Fruit fly (Drosophila melanogaster) whole organism, pupa: ENCODE results near the gene CG31178.

Source experiments
- CG10348 ChIP-seq: fragments of 200-800 bp; sonication (Bioruptor generic); IDR thresholded peaks from 2 replicates; pipeline ENCODE4 v1.3.6; 2022; ENCODE audit warnings: missing biosample characterization, missing genetic modification characterization
- CG12605 ChIP-seq: fragments of 200-800 bp; sonication (Bioruptor generic); IDR thresholded peaks from 2 replicates; pipeline ENCODE4 v1.3.6; 2022; ENCODE audit warnings: missing biosample characterization, missing genetic modification characterization
- CG13204 ChIP-seq: fragments of 200-800 bp; sonication (Bioruptor generic); optimal IDR thresholded peaks from 2 replicates; lab custom pipeline; 2018; ENCODE audit warnings: missing biosample characterization, mild to moderate bottlenecking, missing genetic modification characterization, moderate library complexity
- CG14655 ChIP-seq: fragments of 200-800 bp; sonication (Bioruptor generic); optimal IDR thresholded peaks from 3 replicates; lab custom pipeline; 2017; ENCODE audit warnings: mild to moderate bottlenecking, missing biosample characterization, missing genetic modification reagents, missing genetic modification characterization
- CG15710 ChIP-seq: fragments of 200-800 bp; sonication (Bioruptor generic); optimal IDR thresholded peaks from 2 replicates; lab custom pipeline; 2018; ENCODE audit warnings: missing biosample characterization, mild to moderate bottlenecking, missing genetic modification characterization, moderate library complexity
- CG17806 ChIP-seq: fragments of 200-800 bp; sonication (Bioruptor generic); optimal IDR thresholded peaks from 2 replicates; lab custom pipeline; 2018; ENCODE audit warnings: missing biosample characterization, mild to moderate bottlenecking, missing genetic modification characterization, moderate library complexity
- CG32121 ChIP-seq: fragments of 200-800 bp; sonication (Bioruptor generic); IDR thresholded peaks from 2 replicates; pipeline ENCODE4 v1.3.6; 2022; ENCODE audit warnings: missing biosample characterization, missing genetic modification characterization
- CG34367 ChIP-seq: fragments of 200-800 bp; sonication (Bioruptor generic); optimal IDR thresholded peaks from 2 replicates; lab custom pipeline; 2018; ENCODE audit warnings: missing biosample characterization, mild to moderate bottlenecking, missing genetic modification characterization
- CG4496 ChIP-seq: fragments of 200-800 bp; sonication (Bioruptor generic); IDR thresholded peaks from 3 replicates; pipeline ENCODE4 v1.3.6; 2022; ENCODE audit warnings: missing biosample characterization, missing genetic modification characterization
- CG8159 ChIP-seq: fragments of 200-800 bp; sonication (Bioruptor generic); optimal IDR thresholded peaks from 3 replicates; lab custom pipeline; 2018; ENCODE audit warnings: missing biosample characterization, mild to moderate bottlenecking, missing genetic modification characterization, moderate library complexity
- CG8301 ChIP-seq: fragments of 200-800 bp; sonication (Bioruptor generic); optimal IDR thresholded peaks from 2 replicates; lab custom pipeline; 2018; ENCODE audit warnings: missing biosample characterization, mild to moderate bottlenecking, missing genetic modification characterization
- CG9948 ChIP-seq: fragments of 200-800 bp; sonication (Bioruptor generic); optimal IDR thresholded peaks from 2 replicates; lab custom pipeline; 2018; ENCODE audit warnings: missing biosample characterization, mild to moderate bottlenecking, missing genetic modification characterization, moderate library complexity
- D1 ChIP-seq: fragments of 200-800 bp; sonication (Bioruptor generic); optimal IDR thresholded peaks from 2 replicates; lab custom pipeline; 2018; ENCODE audit warnings: missing biosample characterization, mild to moderate bottlenecking, missing genetic modification characterization, moderate library complexity
- EcR ChIP-seq: fragments of 200-800 bp; sonication (Bioruptor generic); optimal IDR thresholded peaks from 3 replicates; lab custom pipeline; 2019; ENCODE audit warnings: missing biosample characterization, missing genetic modification characterization, mild to moderate bottlenecking, moderate library complexity, missing genetic modification reagents
- Ets98B ChIP-seq: fragments of 200-800 bp; sonication (Bioruptor generic); IDR thresholded peaks from 2 replicates; pipeline ENCODE4 v1.3.6; 2022; ENCODE audit warnings: missing biosample characterization, missing genetic modification characterization
- Pif1A ChIP-seq: fragments of 200-800 bp; sonication (Bioruptor generic); optimal IDR thresholded peaks from 3 replicates; lab custom pipeline; 2016; ENCODE audit warnings: missing biosample characterization, missing genetic modification characterization
- Pif1B ChIP-seq: fragments of 200-800 bp; sonication (Bioruptor generic); optimal IDR thresholded peaks from 3 replicates; lab custom pipeline; 2016; ENCODE audit warnings: missing biosample characterization, missing genetic modification characterization
- Snoo ChIP-seq: fragments of 200-800 bp; sonication (Bioruptor generic); optimal IDR thresholded peaks from 3 replicates; lab custom pipeline; 2017; ENCODE audit warnings: missing biosample characterization, mild to moderate bottlenecking, missing genetic modification characterization, inconsistent platforms
- fd96Ca ChIP-seq: fragments of 200-800 bp; sonication (Bioruptor generic); IDR thresholded peaks from 3 replicates; pipeline ENCODE4 v1.3.6; 2022; ENCODE audit warnings: missing biosample characterization, missing genetic modification characterization
- gl ChIP-seq: fragments of 200-800 bp; sonication (Bioruptor generic); optimal IDR thresholded peaks from 2 replicates; lab custom pipeline; 2018; ENCODE audit warnings: missing biosample characterization, mild to moderate bottlenecking, missing genetic modification characterization
- rn ChIP-seq: fragments of 200-800 bp; sonication (Bioruptor generic); IDR thresholded peaks from 2 replicates; pipeline ENCODE4 v1.3.6; 2022; ENCODE audit warnings: missing biosample characterization, missing genetic modification characterization

Gene CG31178

dm6 chr3R:21873439-21873838 is at the start of gene CG31178:
TSS of gene CG31178 (plus strand) at chr3R:21873739.
- TF ChIP-seq CG34367 (no peak), EcR (no peak), CG13204 (no peak), CG8301 (tag; lab: Kevin White, UChicago) (no peak)

dm6 chr3R:21824407-21825006 is 49.0 kb upstream of the CG31178 start:
- TF ChIP-seq Pif1B (GFP tag; lab: Kevin White, UChicago) (no peak), CG15710 (no peak), Snoo (tag; lab: Kevin White, UChicago) (no peak), CG14655 (GFP tag; lab: Kevin White, UChicago) (peak; percentile 4), rn (GFP tag; lab: Robert Waterston, UW) (no peak), CG32121 (GFP tag; lab: Robert Waterston, UW) (no peak), fd96Ca (GFP tag; lab: Robert Waterston, UW) (no peak), gl (peak; percentile 85), CG17806 (tag; lab: Kevin White, UChicago) (no peak), CG4496 (GFP tag; lab: Robert Waterston, UW) (0 out of 3 replicates have a peak, but pooled peaks have one; percentile 40), EcR (peak; percentile 80), CG10348 (no peak), CG12605 (GFP tag; lab: Robert Waterston, UW) (0 out of 2 replicates have a peak, but pooled peaks have one; percentile 36), CG8301 (tag; lab: Kevin White, UChicago) (no peak), Pif1A (GFP tag; lab: Kevin White, UChicago) (no peak), CG9948 (tag; lab: Kevin White, UChicago) (no peak), CG34367 (peak; percentile 48), D1 (no peak), CG8159 (no peak), CG13204 (peak; percentile 54), Ets98B (no peak)
- TF ChIP-seq, all 21 proteins: peak for 7

dm6 chr3R:21825140-21825539 is 48.4 kb upstream of the CG31178 start:
- TF ChIP-seq EcR (no peak), Pif1A (GFP tag; lab: Kevin White, UChicago) (no peak), rn (GFP tag; lab: Robert Waterston, UW) (no peak), gl (no peak), CG14655 (GFP tag; lab: Kevin White, UChicago) (no peak), CG10348 (no peak)

dm6 chr3R:21825775-21826558 is 47.6 kb upstream of the CG31178 start:
- TF ChIP-seq Snoo (tag; lab: Kevin White, UChicago) = no peak
- peak; percentile 80 for TF ChIP-seq CG8159
- peak; percentile 53 for TF ChIP-seq CG14655 (GFP tag; lab: Kevin White, UChicago)
- TF ChIP-seq Ets98B = no peak
- TF ChIP-seq gl = no peak
- TF ChIP-seq CG8301 (tag; lab: Kevin White, UChicago) = peak; percentile 2
- TF ChIP-seq CG34367 = peak; percentile 1
- peak; percentile 66 for TF ChIP-seq CG15710
- peak; percentile 45 for TF ChIP-seq CG9948 (tag; lab: Kevin White, UChicago)
- peak; percentile 40 for TF ChIP-seq CG17806 (tag; lab: Kevin White, UChicago)
- no peak for TF ChIP-seq fd96Ca (GFP tag; lab: Robert Waterston, UW)
- TF ChIP-seq CG4496 (GFP tag; lab: Robert Waterston, UW) = no peak
- peak; percentile 63 for TF ChIP-seq EcR
- TF ChIP-seq, all 21 proteins: peak for 8

- TF ChIP-seq CG9948 (tag; lab: Kevin White, UChicago) (peak; percentile 3), Pif1A (GFP tag; lab: Kevin White, UChicago) (peak; percentile 11), CG13204 (no peak), CG8301 (tag; lab: Kevin White, UChicago) (peak; percentile 36), CG8159 (peak; percentile 23), CG4496 (GFP tag; lab: Robert Waterston, UW) (peak; percentile 28; the same call in 1 of the 3 replicates), Snoo (tag; lab: Kevin White, UChicago) (peak; percentile 33), EcR (no peak), CG14655 (GFP tag; lab: Kevin White, UChicago) (peak; percentile 36)
- TF ChIP-seq, all 21 proteins: peak for 7
These were observed 46.0 kb upstream of the CG31178 start for dm6 chr3R:21827453-21828039.

- TF ChIP-seq CG15710 = no peak
- peak; percentile 23 for TF ChIP-seq CG14655 (GFP tag; lab: Kevin White, UChicago)
- TF ChIP-seq CG4496 (GFP tag; lab: Robert Waterston, UW) = no peak
- peak; percentile 17 for TF ChIP-seq CG8301 (tag; lab: Kevin White, UChicago)
- TF ChIP-seq CG9948 (tag; lab: Kevin White, UChicago) = peak; percentile 21
- peak; percentile 3 for TF ChIP-seq Pif1A (GFP tag; lab: Kevin White, UChicago)
These were observed 45.5 kb upstream of the CG31178 start for dm6 chr3R:21828040-21828526.
